Worm (Caenorhabditis elegans) whole organism, mixed stage, embryonic: ENCODE results near the gene hlh-33.

ENCODE experiments used
- M03D4.4 ChIP-seq: sonication (generic microtip); optimal IDR thresholded peaks from 2 replicates; lab custom pipeline; 2017; ENCODE audit warnings: mild to moderate bottlenecking, missing genetic modification characterization, missing compliant biosample characterization
- bed-3 ChIP-seq: fragments of 200-800 bp; sonication (Bioruptor generic); optimal IDR thresholded peaks from 3 replicates; lab custom pipeline; 2018; ENCODE audit warnings: mild to moderate bottlenecking, missing genetic modification characterization, moderate library complexity, missing compliant biosample characterization
- blmp-1 ChIP-seq: fragments of 150-350 bp; optimal IDR thresholded peaks from 2 replicates; lab custom pipeline; 2014; ENCODE audit warnings: missing biosample characterization, missing genetic modification characterization
- ceh-39 ChIP-seq: fragments of 150-350 bp; optimal IDR thresholded peaks from 2 replicates; lab custom pipeline; 2014; ENCODE audit warnings: missing biosample characterization, missing genetic modification characterization
- ceh-43 ChIP-seq: fragments of 200-800 bp; sonication (Bioruptor generic); optimal IDR thresholded peaks from 2 replicates; lab custom pipeline; 2018; ENCODE audit warnings: mild to moderate bottlenecking, missing genetic modification characterization, moderate library complexity, missing compliant biosample characterization
- ceh-83 ChIP-seq: fragments of 200-800 bp; sonication (Bioruptor generic); optimal IDR thresholded peaks from 2 replicates; lab custom pipeline; 2018; ENCODE audit warnings: mild to moderate bottlenecking, missing genetic modification characterization, missing compliant biosample characterization
- ces-1 ChIP-seq: fragments of 150-350 bp; optimal IDR thresholded peaks from 2 replicates; lab custom pipeline; 2014; ENCODE audit warnings: missing biosample characterization, missing genetic modification reagents, missing genetic modification characterization
- cnd-1 ChIP-seq: fragments of 200-800 bp; sonication (Bioruptor generic); optimal IDR thresholded peaks from 2 replicates; lab custom pipeline; 2018; ENCODE audit warnings: mild to moderate bottlenecking, missing genetic modification characterization, missing compliant biosample characterization
- drap-1 ChIP-seq: fragments of 200-800 bp; sonication (Bioruptor generic); optimal IDR thresholded peaks from 3 replicates; lab custom pipeline; 2018; ENCODE audit warnings: mild to moderate bottlenecking, missing genetic modification characterization, missing compliant biosample characterization
- elt-3 ChIP-seq: fragments of 150-350 bp; optimal IDR thresholded peaks from 2 replicates; lab custom pipeline; 2014; ENCODE audit warnings: missing biosample characterization, missing genetic modification characterization
- flh-1 ChIP-seq: fragments of 200-800 bp; sonication (Bioruptor generic); optimal IDR thresholded peaks from 2 replicates; lab custom pipeline; 2018; ENCODE audit warnings: mild to moderate bottlenecking, missing genetic modification characterization, moderate library complexity, missing compliant biosample characterization
- ham-2 ChIP-seq: fragments of 200-800 bp; sonication (Bioruptor generic); optimal IDR thresholded peaks from 2 replicates; lab custom pipeline; 2018; ENCODE audit warnings: mild to moderate bottlenecking, missing genetic modification characterization, missing compliant biosample characterization
- hlh-1 ChIP-seq: fragments of 150-350 bp; optimal IDR thresholded peaks from 2 replicates; lab custom pipeline; 2014; ENCODE audit warnings: missing biosample characterization, missing genetic modification reagents, missing genetic modification characterization
- lin-13 ChIP-seq: fragments of 150-350 bp; optimal IDR thresholded peaks from 2 replicates; lab custom pipeline; 2014; ENCODE audit warnings: missing biosample characterization, missing genetic modification characterization
- lin-32 ChIP-seq: fragments of 200-800 bp; sonication (Bioruptor generic); optimal IDR thresholded peaks from 2 replicates; lab custom pipeline; 2018; ENCODE audit warnings: mild to moderate bottlenecking, missing genetic modification characterization, missing compliant biosample characterization
- lsy-2 ChIP-seq: fragments of 150-350 bp; optimal IDR thresholded peaks from 2 replicates; lab custom pipeline; 2014; ENCODE audit warnings: missing biosample characterization, missing genetic modification characterization
- mep-1 ChIP-seq: fragments of 150-350 bp; optimal IDR thresholded peaks from 2 replicates; lab custom pipeline; 2017; ENCODE audit warnings: missing biosample characterization, missing genetic modification reagents, missing genetic modification characterization, inconsistent platforms
- mls-2 ChIP-seq: sonication (generic microtip); optimal IDR thresholded peaks from 2 replicates; lab custom pipeline; 2016; ENCODE audit warnings: mild to moderate bottlenecking, missing genetic modification characterization, moderate library complexity, missing compliant biosample characterization
- nhr-12 ChIP-seq: fragments of 150-350 bp; optimal IDR thresholded peaks from 2 replicates; lab custom pipeline; 2014; ENCODE audit warnings: missing biosample characterization, missing genetic modification characterization
- nhr-2 ChIP-seq: fragments of 150-350 bp; optimal IDR thresholded peaks from 2 replicates; lab custom pipeline; 2014; ENCODE audit warnings: missing biosample characterization, missing genetic modification characterization
- nhr-237 ChIP-seq: fragments of 150-350 bp; optimal IDR thresholded peaks from 2 replicates; lab custom pipeline; 2014; ENCODE audit warnings: missing biosample characterization, missing genetic modification characterization
- nhr-28 ChIP-seq: fragments of 150-350 bp; optimal IDR thresholded peaks from 2 replicates; lab custom pipeline; 2014; ENCODE audit warnings: missing biosample characterization, missing genetic modification characterization
- nhr-76 ChIP-seq: sonication (generic microtip); optimal IDR thresholded peaks from 2 replicates; lab custom pipeline; 2017; ENCODE audit warnings: missing biosample characterization, missing genetic modification characterization
- pha-4 ChIP-seq: fragments of 150-350 bp; optimal IDR thresholded peaks from 2 replicates; lab custom pipeline; 2018; ENCODE audit warnings: missing biosample characterization, missing genetic modification reagents, missing genetic modification characterization
- sem-2 ChIP-seq: fragments of 200-800 bp; sonication (Bioruptor generic); optimal IDR thresholded peaks from 2 replicates; lab custom pipeline; 2018; ENCODE audit warnings: mild to moderate bottlenecking, missing genetic modification characterization, missing compliant biosample characterization
- snpc-4 ChIP-seq: fragments of 150-350 bp; optimal IDR thresholded peaks from 2 replicates; lab custom pipeline; 2014; ENCODE audit warnings: missing biosample characterization, missing genetic modification characterization
- unc-120 ChIP-seq: sonication (generic microtip); optimal IDR thresholded peaks from 2 replicates; lab custom pipeline; 2017; ENCODE audit warnings: missing genetic modification characterization, missing compliant biosample characterization; ENCODE audit not compliant: poor library complexity, severe bottlenecking
- unc-39 ChIP-seq: fragments of 150-350 bp; optimal IDR thresholded peaks from 2 replicates; lab custom pipeline; 2014; ENCODE audit warnings: missing biosample characterization, missing genetic modification characterization
- unc-62 ChIP-seq: fragments of 150-350 bp; optimal IDR thresholded peaks from 2 replicates; lab custom pipeline; 2014; ENCODE audit warnings: missing biosample characterization, missing genetic modification reagents, missing genetic modification characterization
- zip-8 ChIP-seq: fragments of 150-350 bp; optimal IDR thresholded peaks from 2 replicates; lab custom pipeline; 2014; ENCODE audit warnings: missing biosample characterization, missing genetic modification characterization

Gene hlh-33

ce11 chrIII:1831104-1831503, 24.1 kb upstream of the hlh-33 start:
- TF ChIP-seq lsy-2 (tag; lab: Kevin White, UChicago), result no peak
- TF ChIP-seq nhr-237 (tag; lab: Kevin White, UChicago), result no peak
- TF ChIP-seq mep-1 (tag; lab: Kevin White, UChicago), result no peak
- no peak for TF ChIP-seq zip-8 (tag; lab: Kevin White, UChicago)
- TF ChIP-seq ces-1 (GFP tag; lab: Kevin White, UChicago), result no peak
- TF ChIP-seq ceh-83 (GFP tag; lab: Kevin White, UChicago), result no peak
- no peak for TF ChIP-seq ham-2 (GFP tag; lab: Kevin White, UChicago)
- no peak for TF ChIP-seq cnd-1 (tag; lab: Kevin White, UChicago)
- no peak for TF ChIP-seq nhr-28 (tag; lab: Kevin White, UChicago)
- no peak for TF ChIP-seq nhr-12 (tag; lab: Kevin White, UChicago)
- TF ChIP-seq nhr-76 (tag; lab: Kevin White, UChicago), result no peak
- TF ChIP-seq unc-120, result no peak

DNA sequence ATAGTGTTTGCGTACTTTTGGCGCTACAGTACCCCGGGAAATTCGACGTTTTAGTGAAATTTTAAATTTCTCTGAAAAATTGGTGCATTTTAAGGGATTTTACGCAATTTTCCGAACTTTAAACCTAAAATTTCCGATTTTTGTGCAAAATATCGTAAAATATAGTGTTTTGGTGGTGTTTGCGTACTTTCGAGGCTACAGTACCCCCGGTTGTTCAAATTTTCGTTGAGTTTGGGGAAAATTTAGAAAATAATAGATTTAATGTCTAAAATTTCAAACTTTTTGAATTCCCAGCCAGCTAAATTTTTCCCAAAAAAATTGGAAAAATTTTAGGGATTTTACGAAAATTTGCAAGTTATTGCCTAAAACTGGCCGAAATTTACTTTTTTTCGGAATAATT, 22.7 kb upstream of the hlh-33 start:
- TF ChIP-seq snpc-4 (no peak), M03D4.4 (tag; lab: Kevin White, UChicago) (no peak), lin-13 (tag; lab: Kevin White, UChicago) (no peak), lin-32 (GFP tag; lab: Kevin White, UChicago) (no peak), sem-2 (no peak), ceh-39 (tag; lab: Kevin White, UChicago) (no peak)
- TF ChIP-seq, all 35 proteins: peak for 0

- TF ChIP-seq nhr-2 (tag; lab: Kevin White, UChicago) (no peak), elt-3 (tag; lab: Kevin White, UChicago) (no peak), drap-1 (GFP tag; lab: Kevin White, UChicago) (no peak), hlh-1 (no peak), nhr-237 (tag; lab: Kevin White, UChicago) (no peak), M03D4.4 (tag; lab: Kevin White, UChicago) (no peak)
- TF ChIP-seq, all 35 proteins: peak for 0
These were observed 21.1 kb upstream of the hlh-33 start, which contains the start of gene rexd-1 for ce11 chrIII:1833984-1834563. Gene rexd-1 (plus strand): TSS chrIII:1834513.

DNA sequence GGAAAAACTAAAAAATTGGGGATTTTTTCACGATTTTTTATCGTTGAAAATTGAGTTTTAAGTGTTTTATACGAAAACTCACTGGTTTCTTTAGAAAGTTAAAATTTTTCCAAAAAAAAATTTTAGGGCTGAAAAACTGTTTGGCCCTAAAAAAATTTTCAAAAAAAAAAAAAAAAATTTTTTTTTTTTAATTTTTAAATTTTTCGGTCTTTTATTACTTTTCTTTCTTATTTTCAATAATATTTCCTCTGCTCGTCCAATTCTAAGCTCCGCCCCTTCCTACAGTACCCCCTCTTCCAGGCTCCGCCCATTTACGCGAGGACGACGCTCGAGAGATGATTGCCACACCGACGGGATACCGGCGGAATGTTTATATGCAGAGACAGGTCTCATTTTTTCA, 6.4 kb upstream of the hlh-33 start, which contains the start of gene pqn-82:
Gene pqn-82 (plus strand): TSS at position 301 of the 400 bp plus-strand sequence.
- TF ChIP-seq lin-13 (tag; lab: Kevin White, UChicago), result no peak
- TF ChIP-seq ceh-43 (GFP tag; lab: Kevin White, UChicago), result no peak
- TF ChIP-seq bed-3, result no peak
- no peak for TF ChIP-seq ceh-83 (GFP tag; lab: Kevin White, UChicago)
- TF ChIP-seq M03D4.4 (tag; lab: Kevin White, UChicago), result no peak
- TF ChIP-seq pha-4 (tag; lab: Kevin White, UChicago), result no peak
- TF ChIP-seq ceh-39 (tag; lab: Kevin White, UChicago), result no peak
- TF ChIP-seq unc-62 (GFP tag; lab: Kevin White, UChicago), result no peak
- TF ChIP-seq flh-1 (GFP tag; lab: Kevin White, UChicago), result no peak
- TF ChIP-seq nhr-12 (tag; lab: Kevin White, UChicago), result no peak
- no peak for TF ChIP-seq blmp-1 (tag; lab: Kevin White, UChicago)
- TF ChIP-seq unc-39, result no peak
- no peak for TF ChIP-seq hlh-1
- no peak for TF ChIP-seq ces-1 (GFP tag; lab: Kevin White, UChicago)
- TF ChIP-seq nhr-76 (tag; lab: Kevin White, UChicago), result no peak
- no peak for TF ChIP-seq nhr-28 (tag; lab: Kevin White, UChicago)

- no peak for TF ChIP-seq lin-32 (GFP tag; lab: Kevin White, UChicago)
- TF ChIP-seq ceh-83 (GFP tag; lab: Kevin White, UChicago), result no peak
- TF ChIP-seq mls-2 (tag; lab: Kevin White, UChicago), result no peak
- TF ChIP-seq sem-2, result no peak
- TF ChIP-seq ceh-39 (tag; lab: Kevin White, UChicago), result no peak
- TF ChIP-seq bed-3, result no peak
- TF ChIP-seq ceh-43 (GFP tag; lab: Kevin White, UChicago), result no peak
- TF ChIP-seq, all 35 proteins: peak for 0
These were observed 3.0 kb upstream of the hlh-33 start for ce11 chrIII:1852126-1852717.
